Fruit fly (Drosophila melanogaster) whole organism, embryonic: ENCODE results near the gene CG32298.

ENCODE experiments used
- Ada2b ChIP-seq: fragments of 200-800 bp; sonication (Bioruptor generic); IDR thresholded peaks from 2 replicates; pipeline ENCODE4 v1.3.6; 2022; ENCODE audit warnings: missing biosample characterization, missing genetic modification characterization
- B-H1 ChIP-seq: fragments of 200-800 bp; sonication (Bioruptor generic); IDR thresholded peaks from 3 replicates; pipeline ENCODE4 v1.3.6; 2022; ENCODE audit warnings: missing biosample characterization, missing genetic modification characterization
- C15 ChIP-seq: fragments of 200-800 bp; sonication (Bioruptor generic); IDR thresholded peaks from 3 replicates; pipeline ENCODE4 v1.3.6; 2022; ENCODE audit warnings: missing biosample characterization, missing genetic modification characterization
- CG11085 ChIP-seq: fragments of 200-800 bp; sonication (Bioruptor generic); IDR thresholded peaks from 2 replicates; pipeline ENCODE4 v1.3.6; 2022; ENCODE audit warnings: missing biosample characterization, missing genetic modification characterization
- CG11504 ChIP-seq: fragments of 200-800 bp; sonication (Bioruptor generic); optimal IDR thresholded peaks from 3 replicates; lab custom pipeline; 2019; ENCODE audit warnings: missing biosample characterization, mild to moderate bottlenecking, missing genetic modification characterization, moderate library complexity
- CG12299 ChIP-seq: fragments of 200-800 bp; sonication (Bioruptor generic); optimal IDR thresholded peaks from 2 replicates; lab custom pipeline; 2018; ENCODE audit warnings: missing biosample characterization, mild to moderate bottlenecking, missing genetic modification characterization
- CG13624 ChIP-seq: fragments of 200-800 bp; sonication (Bioruptor generic); optimal IDR thresholded peaks from 2 replicates; lab custom pipeline; 2016; ENCODE audit warnings: missing biosample characterization, missing genetic modification characterization
- CG13894 ChIP-seq: fragments of 200-800 bp; sonication (Bioruptor generic); optimal IDR thresholded peaks from 3 replicates; lab custom pipeline; 2018; ENCODE audit warnings: missing biosample characterization, mild to moderate bottlenecking, missing genetic modification characterization, moderate library complexity
- CG14050 ChIP-seq: fragments of 200-800 bp; sonication (Bioruptor generic); IDR thresholded peaks from 3 replicates; pipeline ENCODE4 v1.3.6; 2022; ENCODE audit warnings: missing biosample characterization, missing genetic modification characterization
- CG1529 ChIP-seq: fragments of 200-800 bp; sonication (Bioruptor generic); optimal IDR thresholded peaks from 3 replicates; lab custom pipeline; 2018; ENCODE audit warnings: missing biosample characterization, missing genetic modification characterization
- CG15479 ChIP-seq: fragments of 200-800 bp; sonication (Bioruptor generic); optimal IDR thresholded peaks from 3 replicates; lab custom pipeline; 2019; ENCODE audit warnings: missing biosample characterization, mild to moderate bottlenecking, missing genetic modification characterization, moderate library complexity
- CG16815 ChIP-seq: fragments of 200-800 bp; sonication (Bioruptor generic); optimal IDR thresholded peaks from 3 replicates; lab custom pipeline; 2017; ENCODE audit warnings: missing biosample characterization, mild to moderate bottlenecking, missing genetic modification characterization
- CG17359 ChIP-seq: fragments of 200-800 bp; sonication (Bioruptor generic); optimal IDR thresholded peaks from 3 replicates; lab custom pipeline; 2018; ENCODE audit warnings: missing biosample characterization, mild to moderate bottlenecking, missing genetic modification characterization, moderate library complexity
- CG17385 ChIP-seq: fragments of 200-800 bp; sonication (Bioruptor generic); optimal IDR thresholded peaks from 3 replicates; lab custom pipeline; 2018; ENCODE audit warnings: missing biosample characterization, mild to moderate bottlenecking, missing genetic modification characterization
- CG17612 ChIP-seq: fragments of 200-800 bp; sonication (Bioruptor generic); IDR thresholded peaks from 2 replicates; pipeline ENCODE4 v1.3.6; 2022; ENCODE audit warnings: missing biosample characterization, missing genetic modification characterization
- CG18599 ChIP-seq: fragments of 200-800 bp; sonication (Bioruptor generic); optimal IDR thresholded peaks from 3 replicates; lab custom pipeline; 2017; ENCODE audit warnings: missing biosample characterization, missing genetic modification characterization, mild to moderate bottlenecking, moderate library complexity, missing genetic modification reagents
- CG2129 ChIP-seq: fragments of 200-800 bp; sonication (Bioruptor generic); IDR thresholded peaks from 2 replicates; pipeline ENCODE4 v1.3.6; 2022; ENCODE audit warnings: missing biosample characterization, missing genetic modification characterization; ENCODE audit not compliant: partially characterized antibody
- CG2678 ChIP-seq: fragments of 200-800 bp; sonication (Bioruptor generic); optimal IDR thresholded peaks from 3 replicates; lab custom pipeline; 2019; ENCODE audit warnings: missing biosample characterization, mild to moderate bottlenecking, missing genetic modification characterization, moderate library complexity
- CG2889 ChIP-seq: fragments of 200-800 bp; sonication (Bioruptor generic); IDR thresholded peaks from 3 replicates; pipeline ENCODE4 v1.3.6; 2022; ENCODE audit warnings: missing biosample characterization, missing genetic modification characterization
- CG31224 ChIP-seq: fragments of 200-800 bp; sonication (Bioruptor generic); IDR thresholded peaks from 2 replicates; pipeline ENCODE4 v1.3.6; 2022; ENCODE audit warnings: missing biosample characterization, missing genetic modification characterization
- CG34422 ChIP-seq: fragments of 200-800 bp; sonication (Bioruptor generic); IDR thresholded peaks from 3 replicates; pipeline ENCODE4 v1.3.6; 2022; ENCODE audit warnings: missing biosample characterization, missing genetic modification characterization
- CG4424 ChIP-seq: fragments of 200-800 bp; sonication (Bioruptor generic); optimal IDR thresholded peaks from 3 replicates; lab custom pipeline; 2016; ENCODE audit warnings: missing biosample characterization, missing genetic modification characterization
- CG5180 ChIP-seq: fragments of 200-800 bp; sonication (Bioruptor generic); optimal IDR thresholded peaks from 3 replicates; lab custom pipeline; 2017; ENCODE audit warnings: missing biosample characterization, missing genetic modification characterization, mild to moderate bottlenecking, moderate library complexity, missing genetic modification reagents
- CG6175 ChIP-seq: fragments of 200-800 bp; sonication (Bioruptor generic); IDR thresholded peaks from 3 replicates; pipeline ENCODE4 v1.3.6; 2022; ENCODE audit warnings: missing biosample characterization, missing genetic modification characterization
- CG6654 ChIP-seq: fragments of 200-800 bp; sonication (Bioruptor generic); optimal IDR thresholded peaks from 2 replicates; lab custom pipeline; 2017; ENCODE audit warnings: missing biosample characterization, mild to moderate bottlenecking, missing genetic modification characterization
- CG7786 ChIP-seq: fragments of 200-800 bp; sonication (Bioruptor generic); optimal IDR thresholded peaks from 2 replicates; lab custom pipeline; 2016; ENCODE audit warnings: missing biosample characterization, missing genetic modification characterization
- Ets65A ChIP-seq: fragments of 200-800 bp; sonication (Bioruptor generic); peaks from one replicate; lab custom pipeline; 2016; ENCODE audit warnings: missing biosample characterization, missing genetic modification characterization
- Fer1 ChIP-seq: fragments of 200-800 bp; sonication (Bioruptor generic); optimal IDR thresholded peaks from 2 replicates; lab custom pipeline; 2017; ENCODE audit warnings: missing biosample characterization, mild to moderate bottlenecking, missing genetic modification characterization
- Hr51 ChIP-seq, 2 experiments: fragments of 200-800 bp; sonication (Bioruptor generic); optimal IDR thresholded peaks; 2 replicates in 1 of 2; 3 replicates in 1 of 2; lab custom pipeline; 2016 to 2018; ENCODE audit warnings: missing biosample characterization in 2 of 2, missing genetic modification characterization in 2 of 2, mild to moderate bottlenecking in 1 of 2, moderate library complexity in 1 of 2
- Med ChIP-seq: fragments of 200-800 bp; sonication (Bioruptor generic); peaks from one replicate; lab custom pipeline; 2016; ENCODE audit warnings: missing biosample characterization, missing genetic modification characterization, mild to moderate bottlenecking, inconsistent platforms, moderate library complexity
- Ptx1 ChIP-seq: fragments of 200-800 bp; sonication (Bioruptor generic); IDR thresholded peaks from 2 replicates; pipeline ENCODE4 v1.3.6; 2022; ENCODE audit warnings: missing biosample characterization, missing genetic modification characterization
- Sin3A ChIP-seq: fragments of >200 bp; optimal IDR thresholded peaks from 2 replicates; lab custom pipeline; 2018
- Sox100B ChIP-seq: fragments of 200-800 bp; sonication (Bioruptor generic); optimal IDR thresholded peaks from 3 replicates; lab custom pipeline; 2018; ENCODE audit warnings: missing biosample characterization, mild to moderate bottlenecking, missing genetic modification characterization
- ab ChIP-seq: fragments of 200-800 bp; sonication (Bioruptor generic); optimal IDR thresholded peaks from 2 replicates; lab custom pipeline; 2016; ENCODE audit warnings: missing biosample characterization, missing genetic modification characterization
- caup ChIP-seq: fragments of 200-800 bp; sonication (Bioruptor generic); optimal IDR thresholded peaks from 3 replicates; lab custom pipeline; 2017; ENCODE audit warnings: missing biosample characterization, mild to moderate bottlenecking, missing genetic modification characterization, moderate library complexity; ENCODE audit not compliant: severe bottlenecking
- crc ChIP-seq: fragments of 200-800 bp; sonication (Bioruptor generic); optimal IDR thresholded peaks from 2 replicates; lab custom pipeline; 2016; ENCODE audit warnings: missing biosample characterization, missing genetic modification characterization
- crol ChIP-seq: fragments of 200-800 bp; sonication (Bioruptor generic); IDR thresholded peaks from 2 replicates; pipeline ENCODE4 v1.3.6; 2022; ENCODE audit warnings: missing biosample characterization, missing genetic modification characterization
- danr ChIP-seq: fragments of 200-800 bp; sonication (Bioruptor generic); IDR thresholded peaks from 2 replicates; pipeline ENCODE4 v1.3.6; 2022; ENCODE audit warnings: missing biosample characterization, missing genetic modification characterization
- dm ChIP-seq: fragments of 200-800 bp; sonication (Bioruptor generic); optimal IDR thresholded peaks from 3 replicates; lab custom pipeline; 2016; ENCODE audit warnings: missing biosample characterization, missing genetic modification characterization
- ham ChIP-seq: fragments of 200-800 bp; sonication (Bioruptor generic); IDR thresholded peaks from 2 replicates; pipeline ENCODE4 v1.3.6; 2022; ENCODE audit warnings: missing biosample characterization, missing genetic modification characterization
- kay ChIP-seq: fragments of 200-800 bp; sonication (Bioruptor generic); optimal IDR thresholded peaks from 2 replicates; lab custom pipeline; 2016; ENCODE audit warnings: missing biosample characterization, missing genetic modification characterization
- lab ChIP-seq: fragments of 200-800 bp; sonication (Bioruptor generic); optimal IDR thresholded peaks from 3 replicates; lab custom pipeline; 2017; ENCODE audit warnings: missing biosample characterization, missing genetic modification characterization, mild to moderate bottlenecking, moderate library complexity, missing genetic modification reagents
- mirr ChIP-seq: fragments of 200-800 bp; sonication (Bioruptor generic); optimal IDR thresholded peaks from 3 replicates; lab custom pipeline; 2018; ENCODE audit warnings: missing biosample characterization, mild to moderate bottlenecking, missing genetic modification characterization
- org-1 ChIP-seq: fragments of 200-800 bp; sonication (Bioruptor generic); optimal IDR thresholded peaks from 2 replicates; lab custom pipeline; 2017; ENCODE audit warnings: missing biosample characterization, missing genetic modification characterization
- pum ChIP-seq: fragments of 200-800 bp; sonication (Bioruptor generic); optimal IDR thresholded peaks from 2 replicates; lab custom pipeline; 2016; ENCODE audit warnings: missing biosample characterization, missing genetic modification characterization
- row ChIP-seq: fragments of 200-800 bp; sonication (Bioruptor generic); IDR thresholded peaks from 3 replicates; pipeline ENCODE4 v1.3.6; 2022; ENCODE audit warnings: missing biosample characterization, missing genetic modification characterization
- sc ChIP-seq, 3 experiments: fragments of >200 bp in 2 of 3; fragments of 200-800 bp in 1 of 3; sonication (Bioruptor generic) in 1 of 3; optimal IDR thresholded peaks; 2 replicates in 2 of 3; 3 replicates in 1 of 3; lab custom pipeline; 2017; ENCODE audit warnings: mild to moderate bottlenecking in 1 of 3, missing biosample characterization in 1 of 3, missing genetic modification characterization in 1 of 3, missing genetic modification reagents in 1 of 3
- sens ChIP-seq: fragments of 200-800 bp; sonication (Bioruptor generic); peaks from one replicate; lab custom pipeline; 2016; ENCODE audit warnings: missing biosample characterization, missing genetic modification characterization
- slbo ChIP-seq: fragments of 200-800 bp; sonication (Bioruptor generic); IDR thresholded peaks from 2 replicates; pipeline ENCODE4 v1.3.6; 2022; ENCODE audit warnings: missing biosample characterization, missing genetic modification characterization
- zfh2 ChIP-seq: fragments of 200-800 bp; sonication (Bioruptor generic); optimal IDR thresholded peaks from 2 replicates; lab custom pipeline; 2016; ENCODE audit warnings: missing biosample characterization, missing genetic modification characterization

The CG32298 gene

dm6 chr3L:2421138-2421537, 30.3 kb upstream of the CG32298 start:
- TF ChIP-seq CG18599 (GFP tag; lab: Kevin White, UChicago): peak; percentile 63
- TF ChIP-seq Hr51 (GFP tag; optimal IDR thresholded peaks at IDR 0.05; lab: Kevin White, UChicago): peak in 1 of 2 experiments; percentile 15
- 0 out of 2 replicates have a peak, but pooled peaks have one; percentile 8 for TF ChIP-seq crol (GFP tag; lab: Robert Waterston, UW)
- TF ChIP-seq CG34422: 0 out of 3 replicates have a peak, but pooled peaks have one; percentile 11
- peak; percentile 83 for TF ChIP-seq Ets65A (GFP tag; lab: Kevin White, UChicago)
- TF ChIP-seq B-H1 (GFP tag; lab: Robert Waterston, UW): no peak
- TF ChIP-seq CG2889 (GFP tag; lab: Robert Waterston, UW): 0 out of 3 replicates have a peak, but pooled peaks have one; percentile 12
- TF ChIP-seq slbo (GFP tag; lab: Robert Waterston, UW): peak; percentile 40; the same call in 1 of the 2 replicates
- TF ChIP-seq mirr (GFP tag; lab: Kevin White, UChicago): peak; percentile 20
- TF ChIP-seq dm (GFP tag; lab: Kevin White, UChicago): no peak
- no peak for TF ChIP-seq Sox100B (GFP tag; lab: Kevin White, UChicago)
- peak; percentile 53 for TF ChIP-seq lab (GFP tag; lab: Kevin White, UChicago)
- peak; percentile 66 for TF ChIP-seq Med (GFP tag; lab: Kevin White, UChicago)
- TF ChIP-seq caup (GFP tag; lab: Kevin White, UChicago): peak; percentile 12
- TF ChIP-seq CG13894 (tag; lab: Kevin White, UChicago): peak; percentile 4
- peak; percentile 32; the same call in 1 of the 3 replicates for TF ChIP-seq row (GFP tag; lab: Robert Waterston, UW)
- TF ChIP-seq Ptx1 (GFP tag; lab: Robert Waterston, UW): no peak
- TF ChIP-seq CG6175 (GFP tag; lab: Robert Waterston, UW): no peak
- peak; percentile 27 for TF ChIP-seq CG2678
- TF ChIP-seq CG17359 (tag; lab: Kevin White, UChicago): peak; percentile 1
- TF ChIP-seq CG11504: peak; percentile 18
- TF ChIP-seq ab: no peak
- peak; percentile 34 for TF ChIP-seq Fer1 (GFP tag; lab: Kevin White, UChicago)
- TF ChIP-seq sens (GFP tag; lab: Kevin White, UChicago): peak; percentile 36
- TF ChIP-seq danr: no peak
- no peak for TF ChIP-seq CG16815 (GFP tag; lab: Kevin White, UChicago)

- peak; percentile 71 for TF ChIP-seq CG17385 (GFP tag; lab: Kevin White, UChicago)
- peak; percentile 90 for TF ChIP-seq row (GFP tag; lab: Robert Waterston, UW)
- peak; percentile 65 for TF ChIP-seq pum (GFP tag; lab: Kevin White, UChicago)
- TF ChIP-seq CG1529: peak; percentile 56
- no peak for TF ChIP-seq ab
- peak; percentile 96 for TF ChIP-seq sens (GFP tag; lab: Kevin White, UChicago)
- peak; percentile 99 for TF ChIP-seq Med (GFP tag; lab: Kevin White, UChicago)
- TF ChIP-seq CG6654: peak; percentile 80
- peak; percentile 86 for TF ChIP-seq Ada2b
- TF ChIP-seq kay (GFP tag; lab: Kevin White, UChicago): peak; percentile 84
- peak; percentile 59 for TF ChIP-seq CG11085
- no peak for TF ChIP-seq CG15479 (GFP tag; lab: Kevin White, UChicago)
- TF ChIP-seq CG12299 (tag; lab: Kevin White, UChicago): peak; percentile 62
- TF ChIP-seq crc (GFP tag; lab: Kevin White, UChicago): peak; percentile 40
- TF ChIP-seq org-1 (GFP tag; lab: Kevin White, UChicago): peak; percentile 45
- peak; percentile 76 for TF ChIP-seq CG31224
- no peak for TF ChIP-seq Sin3A (lab: Kevin White, UChicago)
- TF ChIP-seq CG2129: no peak
- TF ChIP-seq CG17612: no peak
- TF ChIP-seq CG5180 (GFP tag; lab: Kevin White, UChicago): peak; percentile 61
- TF ChIP-seq CG14050 (GFP tag; lab: Robert Waterston, UW): peak; percentile 72
- TF ChIP-seq CG13624 (GFP tag; lab: Kevin White, UChicago): peak; percentile 75
- TF ChIP-seq CG7786 (GFP tag; lab: Kevin White, UChicago): peak; percentile 55
- peak; percentile 82 for TF ChIP-seq Ptx1 (GFP tag; lab: Robert Waterston, UW)
- TF ChIP-seq sc (optimal IDR thresholded peaks at IDR 0.05; lab: Kevin White, UChicago): no peak
- TF ChIP-seq sc (GFP tag; optimal IDR thresholded peaks at IDR 0.05; lab: Kevin White, UChicago): peak; percentile 48
- peak; percentile 36 for TF ChIP-seq zfh2 (GFP tag; lab: Kevin White, UChicago)
- TF ChIP-seq C15: peak; percentile 78; the same call in 2 of the 3 replicates
- no peak for TF ChIP-seq ham (GFP tag; lab: Robert Waterston, UW)
- peak; percentile 86 for TF ChIP-seq CG4424 (GFP tag; lab: Kevin White, UChicago)
These were observed 28.0 kb upstream of the CG32298 start for dm6 chr3L:2418769-2419168.
